Worm (Caenorhabditis elegans) whole organism, L4 larva: ENCODE data around the gene srh-127.
A peak's percentile ranks its signal among the peaks of the same experiment; 100 is the strongest.

Experiments
- aha-1 ChIP-seq: fragments of 150-350 bp; peaks from one replicate; lab custom pipeline; 2014; ENCODE audit warnings: missing biosample characterization, missing genetic modification characterization
- ama-1 ChIP-seq: fragments of 150-350 bp; optimal IDR thresholded peaks from 2 replicates; lab custom pipeline; 2014; ENCODE audit warnings: inconsistent platforms, mixed read lengths
- ceh-82 ChIP-seq: sonication (generic microtip); optimal IDR thresholded peaks from 2 replicates; lab custom pipeline; 2017; ENCODE audit warnings: missing biosample characterization, missing genetic modification characterization
- cey-2 ChIP-seq: sonication (generic microtip); optimal IDR thresholded peaks from 3 replicates; lab custom pipeline; 2017; ENCODE audit warnings: missing genetic modification characterization, mild to moderate bottlenecking, missing compliant biosample characterization, antibody characterized with exemption, borderline replicate concordance; ENCODE audit not compliant: insufficient read depth
- daf-12 ChIP-seq: fragments of 150-350 bp; optimal IDR thresholded peaks from 2 replicates; lab custom pipeline; 2014; ENCODE audit warnings: missing biosample characterization, missing genetic modification reagents, missing genetic modification characterization
- daf-19 ChIP-seq: fragments of 200-800 bp; sonication (Bioruptor generic); conservative IDR thresholded peaks from 2 replicates; pipeline ENCODE4 v1.3.6; 2022; ENCODE audit warnings: missing genetic modification characterization, missing compliant biosample characterization
- daf-8 ChIP-seq: fragments of 200-800 bp; sonication (Bioruptor generic); IDR thresholded peaks from 2 replicates; pipeline ENCODE4 v1.3.6; 2022; ENCODE audit warnings: missing genetic modification characterization, missing compliant biosample characterization
- dmd-9 ChIP-seq: fragments of 200-800 bp; sonication (Bioruptor generic); IDR thresholded peaks from 2 replicates; pipeline ENCODE4 v1.3.6; 2022; ENCODE audit warnings: missing genetic modification reagents, missing genetic modification characterization, missing compliant biosample characterization
- dpl-1 ChIP-seq: fragments of 150-350 bp; optimal IDR thresholded peaks from 2 replicates; lab custom pipeline; 2014; ENCODE audit warnings: missing biosample characterization, missing genetic modification reagents, missing genetic modification characterization
- fos-1 ChIP-seq: fragments of 150-350 bp; optimal IDR thresholded peaks from 2 replicates; lab custom pipeline; 2014; ENCODE audit warnings: missing biosample characterization, missing genetic modification characterization
- hlh-11 ChIP-seq: fragments of 200-800 bp; sonication (Bioruptor generic); optimal IDR thresholded peaks from 2 replicates; lab custom pipeline; 2018; ENCODE audit warnings: mild to moderate bottlenecking, missing genetic modification characterization, missing compliant biosample characterization
- hlh-30 ChIP-seq: sonication (generic microtip); optimal IDR thresholded peaks from 2 replicates; lab custom pipeline; 2017; ENCODE audit warnings: antibody characterized with exemption, mild to moderate bottlenecking, missing genetic modification characterization, missing compliant biosample characterization; ENCODE audit not compliant: insufficient read depth
- jun-1 ChIP-seq: fragments of 150-350 bp; optimal IDR thresholded peaks from 2 replicates; lab custom pipeline; 2014; ENCODE audit warnings: missing biosample characterization, missing genetic modification reagents, missing genetic modification characterization
- lim-7 ChIP-seq: fragments of 200-800 bp; sonication (Bioruptor generic); IDR thresholded peaks from 2 replicates; pipeline ENCODE4 v1.3.6; 2022; ENCODE audit warnings: missing genetic modification characterization, missing compliant biosample characterization
- lin-1 ChIP-seq: fragments of 200-800 bp; sonication (Bioruptor generic); IDR thresholded peaks from 2 replicates; pipeline ENCODE4 v1.3.6; 2022; ENCODE audit warnings: missing genetic modification reagents, missing genetic modification characterization, missing compliant biosample characterization
- lin-13 ChIP-seq: fragments of 150-350 bp; optimal IDR thresholded peaks from 2 replicates; lab custom pipeline; 2014; ENCODE audit warnings: missing biosample characterization, missing genetic modification reagents, missing genetic modification characterization
- lin-29 ChIP-seq: fragments of 200-800 bp; sonication (Bioruptor generic); IDR thresholded peaks from 2 replicates; pipeline ENCODE4 v1.3.6; 2022; ENCODE audit warnings: missing genetic modification reagents, missing genetic modification characterization, missing compliant biosample characterization
- lsy-2 ChIP-seq, 2 experiments: fragments of 150-350 bp in 1 of 2; sonication (generic microtip) in 1 of 2; optimal IDR thresholded peaks; 2 replicates each; lab custom pipeline; 2014 to 2017; ENCODE audit warnings: missing biosample characterization in 2 of 2, missing genetic modification characterization in 2 of 2
- nhr-111 ChIP-seq: fragments of 200-800 bp; sonication (Bioruptor generic); optimal IDR thresholded peaks from 2 replicates; lab custom pipeline; 2018; ENCODE audit warnings: mild to moderate bottlenecking, missing genetic modification characterization, missing compliant biosample characterization
- nhr-25 ChIP-seq: sonication (generic microtip); optimal IDR thresholded peaks from 2 replicates; lab custom pipeline; 2017; ENCODE audit warnings: missing genetic modification characterization, mild to moderate bottlenecking, missing compliant biosample characterization, antibody characterized with exemption, moderate library complexity, borderline replicate concordance; ENCODE audit not compliant: insufficient read depth
- nhr-28 ChIP-seq: fragments of 150-350 bp; optimal IDR thresholded peaks from 2 replicates; lab custom pipeline; 2014; ENCODE audit warnings: missing biosample characterization, missing genetic modification characterization
- nhr-76 ChIP-seq: fragments of 150-350 bp; optimal IDR thresholded peaks from 2 replicates; lab custom pipeline; 2014; ENCODE audit warnings: missing biosample characterization, missing genetic modification characterization
- rbr-2 ChIP-seq: sonication (generic microtip); optimal IDR thresholded peaks from 2 replicates; lab custom pipeline; 2016; ENCODE audit warnings: missing genotype, missing genetic modification characterization, missing compliant biosample characterization
- saeg-2 ChIP-seq: fragments of 200-800 bp; sonication (Bioruptor generic); IDR thresholded peaks from 2 replicates; pipeline ENCODE4 v1.3.6; 2022; ENCODE audit warnings: missing genetic modification reagents, missing genetic modification characterization, missing compliant biosample characterization
- sdz-12 ChIP-seq: fragments of 200-800 bp; sonication (Bioruptor generic); optimal IDR thresholded peaks from 2 replicates; lab custom pipeline; 2018; ENCODE audit warnings: mild to moderate bottlenecking, missing genetic modification characterization, missing compliant biosample characterization
- set-16 ChIP-seq: fragments of 200-800 bp; sonication (Bioruptor generic); IDR thresholded peaks from 2 replicates; pipeline ENCODE4 v1.3.6; 2022; ENCODE audit warnings: missing genetic modification reagents, missing genetic modification characterization, missing compliant biosample characterization
- skn-1 ChIP-seq: fragments of 150-350 bp; optimal IDR thresholded peaks from 2 replicates; lab custom pipeline; 2014; ENCODE audit warnings: missing biosample characterization, missing genetic modification characterization
- snpc-1.2 ChIP-seq: fragments of 200-800 bp; sonication (Bioruptor generic); IDR thresholded peaks from 2 replicates; pipeline ENCODE4 v1.3.6; 2022; ENCODE audit warnings: missing genetic modification reagents, missing genetic modification characterization, missing compliant biosample characterization
- snpc-4 ChIP-seq: fragments of 150-350 bp; optimal IDR thresholded peaks from 2 replicates; lab custom pipeline; 2014; ENCODE audit warnings: missing biosample characterization, missing genetic modification characterization
- tag-97 ChIP-seq: fragments of 200-800 bp; sonication (Bioruptor generic); IDR thresholded peaks from 2 replicates; pipeline ENCODE4 v1.3.6; 2022; ENCODE audit warnings: missing genetic modification characterization, missing compliant biosample characterization
- tra-1 ChIP-seq: fragments of 200-800 bp; sonication (Bioruptor generic); IDR thresholded peaks from 2 replicates; pipeline ENCODE4 v1.3.6; 2022; ENCODE audit warnings: missing genetic modification reagents, missing genetic modification characterization, missing compliant biosample characterization
- unc-39 ChIP-seq: sonication (generic microtip); optimal IDR thresholded peaks from 2 replicates; lab custom pipeline; 2017; ENCODE audit warnings: missing biosample characterization, missing genetic modification characterization
- unc-62 ChIP-seq, 3 experiments: fragments of 150-350 bp in 1 of 3; sonication (generic microtip); optimal IDR thresholded peaks in 2 of 3; peaks in 1 of 3; 1 replicate in 1 of 3; 2 replicates in 2 of 3; lab custom pipeline; 2014 to 2017; ENCODE audit warnings: missing biosample characterization in 3 of 3, missing genetic modification characterization in 3 of 3, missing genetic modification reagents in 3 of 3, missing genotype in 1 of 3
- vab-7 ChIP-seq: fragments of 200-800 bp; sonication (Bioruptor generic); IDR thresholded peaks from 2 replicates; pipeline ENCODE4 v1.3.6; 2022; ENCODE audit warnings: missing genetic modification reagents, missing genetic modification characterization, missing compliant biosample characterization
- zip-2 ChIP-seq: fragments of 150-350 bp; optimal IDR thresholded peaks from 2 replicates; lab custom pipeline; 2014; ENCODE audit warnings: missing biosample characterization, missing genetic modification characterization
- ztf-11 ChIP-seq: fragments of 150-350 bp; optimal IDR thresholded peaks from 2 replicates; lab custom pipeline; 2014; ENCODE audit warnings: missing biosample characterization, missing genetic modification characterization

Gene srh-127

DNA sequence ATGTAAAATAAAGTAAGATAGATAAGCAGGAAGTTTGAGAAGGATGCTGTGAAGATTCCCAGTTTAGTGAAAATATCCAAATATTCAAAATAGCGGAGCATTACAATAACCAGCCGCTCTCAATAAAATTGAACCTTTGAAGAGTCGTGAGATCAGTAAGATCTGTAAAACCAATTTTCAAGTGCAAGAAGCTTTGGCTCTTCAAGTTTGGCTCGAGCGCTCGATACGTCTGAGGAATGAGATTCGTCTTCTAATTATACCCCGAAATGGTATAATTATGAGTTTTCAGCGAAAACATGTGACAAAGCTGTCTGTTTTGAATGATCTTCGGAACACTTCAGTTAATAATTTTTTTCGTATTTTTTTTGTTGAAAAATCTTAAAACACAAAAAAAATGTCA, 6.8 kb downstream of the srh-127 start, which contains the start of gene str-46:
TSS of gene str-46 (minus strand) at position 101 of the 400 bp plus-strand sequence.
- no peak for TF ChIP-seq dpl-1 (GFP tag; lab: Kevin White, UChicago)
- TF ChIP-seq daf-12 = no peak
- no peak for TF ChIP-seq ztf-11 (tag; lab: Kevin White, UChicago)
- no peak for TF ChIP-seq lin-13 (GFP tag; lab: Kevin White, UChicago)
- TF ChIP-seq skn-1 (tag; lab: Kevin White, UChicago) = no peak
- no peak for TF ChIP-seq nhr-111
- no peak for TF ChIP-seq saeg-2 (GFP tag; lab: Robert Waterston, UW)
- TF ChIP-seq hlh-11 (tag; lab: Kevin White, UChicago) = no peak
- no peak for TF ChIP-seq jun-1 (tag; lab: Kevin White, UChicago)
- TF ChIP-seq rbr-2 (tag; lab: Kevin White, UChicago) = no peak
- TF ChIP-seq tag-97 (GFP tag; lab: Robert Waterston, UW) = no peak
- no peak for TF ChIP-seq vab-7 (GFP tag; lab: Robert Waterston, UW)
- TF ChIP-seq tra-1 (GFP tag; lab: Robert Waterston, UW) = no peak
- no peak for TF ChIP-seq nhr-25 (tag; lab: Kevin White, UChicago)
- TF ChIP-seq zip-2 (tag; lab: Kevin White, UChicago) = no peak
- no peak for TF ChIP-seq lim-7
- TF ChIP-seq cey-2 (tag; lab: Kevin White, UChicago) = no peak
- TF ChIP-seq dmd-9 (GFP tag; lab: Robert Waterston, UW) = no peak
- TF ChIP-seq snpc-1.2 = no peak

DNA sequence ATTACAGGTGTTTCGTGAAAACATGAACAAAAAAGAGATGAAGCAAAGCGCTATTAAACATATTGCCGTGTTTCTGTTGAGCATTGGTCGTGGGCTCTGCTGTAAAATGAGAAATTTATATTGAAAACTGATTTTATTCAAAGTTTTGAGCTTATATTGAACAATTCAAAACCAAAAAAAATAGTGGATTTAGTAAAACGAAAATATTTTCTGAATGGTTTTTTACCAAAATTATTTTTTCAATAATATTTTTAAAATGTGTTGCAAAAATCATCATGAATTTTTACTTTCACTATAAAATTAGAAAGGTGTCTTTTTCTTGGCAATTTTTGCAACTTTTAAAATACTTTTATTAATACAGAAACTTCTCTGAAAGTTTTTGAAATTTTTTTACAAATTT, 10.2 kb downstream of the srh-127 start, which contains the start of gene C31B8.7:
TSS of gene C31B8.7 (minus strand) at position 101 of the 400 bp plus-strand sequence.
- TF ChIP-seq hlh-30 (tag; lab: Kevin White, UChicago) = no peak
- no peak for TF ChIP-seq ama-1
- TF ChIP-seq lim-7 = no peak
- TF ChIP-seq snpc-4 (tag; lab: Kevin White, UChicago) = no peak
- TF ChIP-seq lsy-2 (tag; optimal IDR thresholded peaks at IDR 0.05; lab: Kevin White, UChicago) = no peak
- no peak for TF ChIP-seq lin-29 (GFP tag; lab: Robert Waterston, UW)
- no peak for TF ChIP-seq daf-8 (GFP tag; lab: Robert Waterston, UW)
- TF ChIP-seq nhr-111 = no peak
- no peak for TF ChIP-seq nhr-76
- no peak for TF ChIP-seq lin-1 (GFP tag; lab: Robert Waterston, UW)
- no peak for TF ChIP-seq unc-62 (GFP tag; optimal IDR thresholded peaks at IDR 0.05 in 1 of 2; lab: Kevin White, UChicago)
- no peak for TF ChIP-seq unc-62 (tag; optimal IDR thresholded peaks at IDR 0.05; lab: Kevin White, UChicago)
- TF ChIP-seq unc-39 (tag; lab: Kevin White, UChicago) = no peak
- no peak for TF ChIP-seq jun-1 (tag; lab: Kevin White, UChicago)
- TF ChIP-seq tra-1 (GFP tag; lab: Robert Waterston, UW) = no peak
- no peak for TF ChIP-seq fos-1 (tag; lab: Kevin White, UChicago)
- TF ChIP-seq vab-7 (GFP tag; lab: Robert Waterston, UW) = no peak

DNA sequence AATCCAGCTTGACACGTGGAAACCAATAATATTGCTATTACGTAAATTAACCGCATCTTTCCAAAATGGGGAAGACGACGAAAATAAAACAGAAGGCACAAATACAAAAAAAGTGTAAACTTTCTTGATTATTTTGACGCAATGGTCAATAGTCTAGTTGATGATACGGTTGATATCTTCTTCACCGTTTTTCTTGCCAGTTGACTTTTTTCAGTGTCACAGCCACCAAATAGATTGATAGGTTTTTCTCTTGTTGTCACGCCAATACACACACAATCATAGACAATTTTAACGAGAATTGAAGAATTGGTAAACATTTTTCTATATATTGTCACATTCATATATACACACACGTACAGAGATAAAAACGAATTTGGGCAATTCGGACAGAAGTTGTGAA, 16.4 kb downstream of the srh-127 start, which contains the start of gene zmp-3:
TSS of gene zmp-3 (minus strand) at position 101 of the 400 bp plus-strand sequence.
- TF ChIP-seq nhr-28 (tag; lab: Kevin White, UChicago) (peak; percentile 28), ceh-82 (no peak), daf-12 (no peak), daf-19 (GFP tag; lab: Robert Waterston, UW) (no peak)
- TF ChIP-seq, all 104 proteins: peak for 1

DNA sequence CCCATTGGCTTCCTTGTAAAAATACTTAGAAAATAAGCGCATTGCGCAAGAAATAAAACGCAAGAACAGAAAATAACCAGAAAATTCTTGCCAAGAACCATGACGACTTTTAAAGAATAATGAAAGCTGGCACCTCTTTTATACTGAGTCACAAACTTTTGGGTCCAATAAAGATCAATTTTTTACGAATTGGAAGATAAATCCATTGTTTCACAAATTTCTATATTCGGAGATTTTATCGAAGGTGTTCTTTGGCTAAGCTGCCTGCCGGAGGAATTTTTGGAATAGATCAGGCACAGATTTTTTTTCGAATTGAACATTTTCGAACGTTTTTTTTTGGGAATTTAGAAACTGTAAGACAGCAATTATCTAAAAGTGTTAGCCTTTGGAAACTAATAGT, 19.8 kb downstream of the srh-127 start, which contains the start of gene C31B8.9:
TSS of gene C31B8.9 (minus strand) at position 101 of the 400 bp plus-strand sequence.
- no peak for TF ChIP-seq set-16 (GFP tag; lab: Robert Waterston, UW)
- peak; percentile 79 for TF ChIP-seq aha-1 (tag; lab: Kevin White, UChicago)
- TF ChIP-seq sdz-12 (GFP tag; lab: Kevin White, UChicago) = no peak
